Worm (Caenorhabditis elegans) whole organism, midembryonic: ENCODE data around the gene ttr-54.

Experiments
- T22C8.4 ChIP-seq: fragments of 200-800 bp; sonication (Bioruptor generic); IDR thresholded peaks from 2 replicates; pipeline ENCODE4 v1.3.6; 2022; ENCODE audit warnings: missing genetic modification characterization, missing compliant biosample characterization
- cog-1 ChIP-seq: sonication (generic microtip); optimal IDR thresholded peaks from 2 replicates; lab custom pipeline; 2016; ENCODE audit warnings: missing genetic modification characterization, missing compliant biosample characterization
- flt-1 ChIP-seq: fragments of 200-800 bp; sonication (Bioruptor generic); IDR thresholded peaks from 2 replicates; pipeline ENCODE4 v1.3.6; 2022; ENCODE audit warnings: missing genetic modification characterization, missing compliant biosample characterization
- med-1 ChIP-seq: sonication (generic microtip); optimal IDR thresholded peaks from 2 replicates; lab custom pipeline; 2017; ENCODE audit warnings: missing genetic modification characterization, mild to moderate bottlenecking, missing compliant biosample characterization, antibody characterized with exemption, missing genetic modification reagents; ENCODE audit not compliant: insufficient read depth

- TF ChIP-seq cog-1 (tag; lab: Kevin White, UChicago) = no peak
- TF ChIP-seq med-1 = no peak
- TF ChIP-seq T22C8.4 (GFP tag; lab: Robert Waterston, UW) = no peak
- TF ChIP-seq flt-1 (GFP tag; lab: Robert Waterston, UW) = no peak
Measured at ce11 chrIV:10180133-10180749, 24.7 kb downstream of the ttr-54 start, which contains the start of gene gta-1.
